Fruit fly (Drosophila melanogaster) whole organism, embryonic: ENCODE measurements around the gene Nf1.

ENCODE experiments used
- CG18476 ChIP-seq: fragments of 200-800 bp; sonication (Bioruptor generic); optimal IDR thresholded peaks from 2 replicates; lab custom pipeline; 2016; ENCODE audit warnings: missing biosample characterization, mild to moderate bottlenecking, missing genetic modification characterization
- CG3995 ChIP-seq: fragments of 200-800 bp; sonication (Bioruptor generic); optimal IDR thresholded peaks from 3 replicates; lab custom pipeline; 2016; ENCODE audit warnings: missing biosample characterization, missing genetic modification characterization
- CG6854 ChIP-seq: fragments of 200-800 bp; sonication (Bioruptor generic); optimal IDR thresholded peaks from 3 replicates; lab custom pipeline; 2017; ENCODE audit warnings: missing biosample characterization, mild to moderate bottlenecking, missing genetic modification characterization
- E2f2 ChIP-seq: fragments of 200-800 bp; sonication (Bioruptor generic); IDR thresholded peaks from 2 replicates; pipeline ENCODE4 v1.3.6; 2022; ENCODE audit warnings: missing biosample characterization, missing genetic modification characterization
- NFAT ChIP-seq: fragments of 200-800 bp; sonication (Bioruptor generic); IDR thresholded peaks from 2 replicates; pipeline ENCODE4 v1.3.6; 2022; ENCODE audit warnings: missing biosample characterization, missing genetic modification characterization
- NK7.1 ChIP-seq: fragments of 200-800 bp; sonication (Bioruptor generic); optimal IDR thresholded peaks from 3 replicates; lab custom pipeline; 2016; ENCODE audit warnings: missing biosample characterization, missing genetic modification characterization
- az2 ChIP-seq: fragments of 200-800 bp; sonication (Bioruptor generic); optimal IDR thresholded peaks from 3 replicates; lab custom pipeline; 2016; ENCODE audit warnings: missing biosample characterization, missing genetic modification characterization
- vfl ChIP-seq: fragments of 200-800 bp; sonication (Bioruptor generic); optimal IDR thresholded peaks from 2 replicates; lab custom pipeline; 2016; ENCODE audit warnings: missing biosample characterization, missing genetic modification characterization
- zfh2 ChIP-seq: fragments of 200-800 bp; sonication (Bioruptor generic); optimal IDR thresholded peaks from 2 replicates; lab custom pipeline; 2016; ENCODE audit warnings: missing biosample characterization, missing genetic modification characterization

- TF ChIP-seq NK7.1 = no peak
- TF ChIP-seq vfl (GFP tag; lab: Kevin White, UChicago) = no peak
- TF ChIP-seq E2f2 = no peak
- no peak for TF ChIP-seq CG6854 (GFP tag; lab: Kevin White, UChicago)
- TF ChIP-seq CG3995 = no peak
- TF ChIP-seq CG18476 (GFP tag; lab: Kevin White, UChicago) = no peak
- no peak for TF ChIP-seq zfh2 (GFP tag; lab: Kevin White, UChicago)
- no peak for TF ChIP-seq NFAT (GFP tag; lab: Robert Waterston, UW)
- TF ChIP-seq az2 (GFP tag; lab: Kevin White, UChicago) = no peak
These were observed 27.8 kb downstream of the Nf1 start for dm6 chr3R:26010628-26011027.
